Fruit fly (Drosophila melanogaster) whole organism, prepupa: ENCODE results near the gene CG10365.
A peak's percentile ranks its signal among the peaks of the same experiment; 100 is the strongest.

Experiments
- Blimp-1 ChIP-seq: fragments of 200-800 bp; sonication (Bioruptor generic); optimal IDR thresholded peaks from 3 replicates; lab custom pipeline; 2017; ENCODE audit warnings: missing biosample characterization, missing genetic modification characterization, mild to moderate bottlenecking, moderate library complexity, missing genetic modification reagents
- CG10631 ChIP-seq: fragments of 200-800 bp; sonication (Bioruptor generic); optimal IDR thresholded peaks from 2 replicates; lab custom pipeline; 2016; ENCODE audit warnings: missing biosample characterization, missing genetic modification characterization
- CG10669 ChIP-seq: fragments of 200-800 bp; sonication (Bioruptor generic); optimal IDR thresholded peaks from 3 replicates; lab custom pipeline; 2018; ENCODE audit warnings: missing biosample characterization, mild to moderate bottlenecking, missing genetic modification characterization, moderate library complexity
- CG11762 ChIP-seq: fragments of 200-800 bp; sonication (Bioruptor generic); optimal IDR thresholded peaks from 3 replicates; lab custom pipeline; 2016; ENCODE audit warnings: missing biosample characterization, missing genetic modification characterization; ENCODE audit not compliant: insufficient read depth
- CG31627 ChIP-seq: fragments of 200-800 bp; sonication (Bioruptor generic); optimal IDR thresholded peaks from 3 replicates; lab custom pipeline; 2016; ENCODE audit warnings: missing biosample characterization, missing genetic modification characterization
- CG32006 ChIP-seq: fragments of 200-800 bp; sonication (Bioruptor generic); optimal IDR thresholded peaks from 3 replicates; lab custom pipeline; 2017; ENCODE audit warnings: missing biosample characterization, mild to moderate bottlenecking, missing genetic modification characterization
- CG3919 ChIP-seq: fragments of 200-800 bp; sonication (Bioruptor generic); optimal IDR thresholded peaks from 3 replicates; lab custom pipeline; 2016; ENCODE audit warnings: missing biosample characterization, missing genetic modification characterization
- CG4318 ChIP-seq: fragments of 200-800 bp; sonication (Bioruptor generic); optimal IDR thresholded peaks from 3 replicates; lab custom pipeline; 2017; ENCODE audit warnings: missing biosample characterization, mild to moderate bottlenecking, missing genetic modification characterization
- CG6163 ChIP-seq: fragments of 200-800 bp; sonication (Bioruptor generic); IDR thresholded peaks from 3 replicates; pipeline ENCODE4 v1.3.6; 2022; ENCODE audit warnings: missing biosample characterization, missing genetic modification characterization
- CG6808 ChIP-seq: fragments of 200-800 bp; sonication (Bioruptor generic); optimal IDR thresholded peaks from 3 replicates; lab custom pipeline; 2017; ENCODE audit warnings: missing biosample characterization, missing genetic modification characterization, mild to moderate bottlenecking, moderate library complexity, missing genetic modification reagents
- CG6854 ChIP-seq: fragments of 200-800 bp; sonication (Bioruptor generic); optimal IDR thresholded peaks from 2 replicates; lab custom pipeline; 2017; ENCODE audit warnings: missing biosample characterization, mild to moderate bottlenecking, missing genetic modification characterization
- CG7368 ChIP-seq: fragments of 200-800 bp; sonication (Bioruptor generic); optimal IDR thresholded peaks from 3 replicates; lab custom pipeline; 2016; ENCODE audit warnings: missing biosample characterization, missing genetic modification characterization
- CG8632 ChIP-seq: fragments of 200-800 bp; sonication (Bioruptor generic); optimal IDR thresholded peaks from 3 replicates; lab custom pipeline; 2016; ENCODE audit warnings: missing biosample characterization, missing genetic modification characterization
- Eip78C ChIP-seq: fragments of 200-800 bp; sonication (Bioruptor generic); peaks from one replicate; lab custom pipeline; 2016; ENCODE audit warnings: missing biosample characterization, missing genetic modification characterization
- Eip93F ChIP-seq: fragments of 200-800 bp; sonication (Bioruptor generic); optimal IDR thresholded peaks from 2 replicates; lab custom pipeline; 2016; ENCODE audit warnings: missing biosample characterization, mild to moderate bottlenecking, missing genetic modification characterization
- Ets96B ChIP-seq: fragments of 200-800 bp; optimal IDR thresholded peaks from 2 replicates; lab custom pipeline; 2019; ENCODE audit warnings: missing biosample characterization, mild to moderate bottlenecking, missing genetic modification characterization, moderate library complexity
- Hr39 ChIP-seq: fragments of 200-800 bp; sonication (Bioruptor generic); optimal IDR thresholded peaks from 2 replicates; lab custom pipeline; 2016; ENCODE audit warnings: missing biosample characterization, missing genetic modification characterization
- Hr4 ChIP-seq: fragments of 200-800 bp; sonication (Bioruptor generic); optimal IDR thresholded peaks from 3 replicates; lab custom pipeline; 2016; ENCODE audit warnings: missing biosample characterization, missing genetic modification characterization
- Met ChIP-seq: fragments of 200-800 bp; sonication (Bioruptor generic); optimal IDR thresholded peaks from 3 replicates; lab custom pipeline; 2016; ENCODE audit warnings: missing biosample characterization, missing genetic modification characterization
- Smox ChIP-seq: fragments of 200-800 bp; sonication (Bioruptor generic); optimal IDR thresholded peaks from 3 replicates; lab custom pipeline; 2016; ENCODE audit warnings: missing biosample characterization, missing genetic modification characterization
- Sox102F ChIP-seq: fragments of 200-800 bp; sonication (Bioruptor generic); optimal IDR thresholded peaks from 2 replicates; lab custom pipeline; 2016; ENCODE audit warnings: missing biosample characterization, mild to moderate bottlenecking, missing genetic modification characterization
- Sox14 ChIP-seq: fragments of 200-800 bp; sonication (Bioruptor generic); optimal IDR thresholded peaks from 3 replicates; lab custom pipeline; 2016; ENCODE audit warnings: missing biosample characterization, missing genetic modification characterization
- Sox15 ChIP-seq: fragments of 200-800 bp; sonication (Bioruptor generic); optimal IDR thresholded peaks from 3 replicates; lab custom pipeline; 2016; ENCODE audit warnings: missing biosample characterization, missing genetic modification characterization
- achi ChIP-seq: fragments of 200-800 bp; sonication (Bioruptor generic); optimal IDR thresholded peaks from 3 replicates; lab custom pipeline; 2016; ENCODE audit warnings: missing biosample characterization, missing genetic modification characterization
- cyc ChIP-seq: fragments of 200-800 bp; sonication (Bioruptor generic); optimal IDR thresholded peaks from 3 replicates; lab custom pipeline; 2016; ENCODE audit warnings: missing biosample characterization, missing genetic modification characterization
- dsx ChIP-seq: fragments of 200-800 bp; optimal IDR thresholded peaks from 3 replicates; lab custom pipeline; 2019; ENCODE audit warnings: missing biosample characterization, mild to moderate bottlenecking, missing genetic modification characterization, moderate library complexity; ENCODE audit not compliant: poor library complexity, severe bottlenecking
- eg ChIP-seq: fragments of 200-800 bp; sonication (Bioruptor generic); IDR thresholded peaks from 3 replicates; pipeline ENCODE4 v1.3.6; 2022; ENCODE audit warnings: missing biosample characterization, missing genetic modification characterization
- esn ChIP-seq: fragments of 200-800 bp; sonication (Bioruptor generic); optimal IDR thresholded peaks from 2 replicates; lab custom pipeline; 2016; ENCODE audit warnings: missing biosample characterization, mild to moderate bottlenecking, missing genetic modification characterization, moderate library complexity
- fd85E ChIP-seq: fragments of 200-800 bp; sonication (Bioruptor generic); optimal IDR thresholded peaks from 3 replicates; lab custom pipeline; 2016; ENCODE audit warnings: missing biosample characterization, missing genetic modification characterization
- lz ChIP-seq: fragments of 200-800 bp; sonication (Bioruptor generic); optimal IDR thresholded peaks from 3 replicates; lab custom pipeline; 2016; ENCODE audit warnings: missing biosample characterization, missing genetic modification characterization
- net ChIP-seq: fragments of 200-800 bp; sonication (Bioruptor generic); optimal IDR thresholded peaks from 3 replicates; lab custom pipeline; 2016; ENCODE audit warnings: missing biosample characterization, missing genetic modification characterization
- pdm3 ChIP-seq: fragments of 200-800 bp; sonication (Bioruptor generic); optimal IDR thresholded peaks from 3 replicates; lab custom pipeline; 2016; ENCODE audit warnings: missing biosample characterization, missing genetic modification characterization
- svp ChIP-seq: fragments of 200-800 bp; sonication (Bioruptor generic); peaks from one replicate; lab custom pipeline; 2016; ENCODE audit warnings: missing biosample characterization, missing genetic modification characterization
- topi ChIP-seq: fragments of 200-800 bp; sonication (Bioruptor generic); optimal IDR thresholded peaks from 3 replicates; lab custom pipeline; 2016; ENCODE audit warnings: missing biosample characterization, missing genetic modification characterization
- vri ChIP-seq: fragments of 200-800 bp; sonication (Bioruptor generic); optimal IDR thresholded peaks from 3 replicates; lab custom pipeline; 2016; ENCODE audit warnings: missing biosample characterization, mild to moderate bottlenecking, missing genetic modification characterization

The CG10365 gene

dm6 chr3R:23757912-23758607 lies 34.9 kb downstream of the CG10365 start, which contains the start of the genes PTPMT1 and Hrd3 (continued):
- TF ChIP-seq Eip93F (GFP tag; lab: Kevin White, UChicago) (peak; percentile 94), Sox15 (GFP tag; lab: Kevin White, UChicago) (peak; percentile 99), CG10669 (peak; percentile 99), topi (GFP tag; lab: Kevin White, UChicago) (peak; percentile 99), achi (peak; percentile 98), CG6854 (GFP tag; lab: Kevin White, UChicago) (peak; percentile 97), CG4318 (peak; percentile 99), CG8632 (GFP tag; lab: Kevin White, UChicago) (peak; percentile 99), dsx (GFP tag; lab: Kevin White, UChicago) (peak; percentile 96)

dm6 chr3R:23760219-23761018 lies 37.3 kb downstream of the CG10365 start, which contains the start of gene SdhD:
Gene SdhD (minus strand): TSS chr3R:23760600.
- TF ChIP-seq topi (GFP tag; lab: Kevin White, UChicago) (peak; percentile 9), vri (GFP tag; lab: Kevin White, UChicago) (peak; percentile 47), eg (no peak), Ets96B (tag; lab: Kevin White, UChicago) (no peak), fd85E (GFP tag; lab: Kevin White, UChicago) (no peak), CG11762 (GFP tag; lab: Kevin White, UChicago) (no peak), Eip93F (GFP tag; lab: Kevin White, UChicago) (no peak), Sox14 (GFP tag; lab: Kevin White, UChicago) (peak; percentile 10), CG32006 (GFP tag; lab: Kevin White, UChicago) (no peak), CG7368 (GFP tag; lab: Kevin White, UChicago) (peak; percentile 9), esn (GFP tag; lab: Kevin White, UChicago) (peak; percentile 37), achi (peak; percentile 23), Sox102F (GFP tag; lab: Kevin White, UChicago) (peak; percentile 14), Eip78C (GFP tag; lab: Kevin White, UChicago) (peak; percentile 75), Met (GFP tag; lab: Kevin White, UChicago) (peak; percentile 51), Smox (peak; percentile 20), CG31627 (peak; percentile 12), pdm3 (peak; percentile 31), CG3919 (GFP tag; lab: Kevin White, UChicago) (peak; percentile 47), CG10631 (GFP tag; lab: Kevin White, UChicago) (no peak), Hr4 (GFP tag; lab: Kevin White, UChicago) (peak; percentile 28), CG8632 (GFP tag; lab: Kevin White, UChicago) (peak; percentile 2), lz (GFP tag; lab: Kevin White, UChicago) (peak; percentile 24), CG10669 (peak; percentile 7), net (GFP tag; lab: Kevin White, UChicago) (no peak), svp (GFP tag; lab: Kevin White, UChicago) (peak; percentile 59), CG6163 (0 out of 3 replicates have a peak, but pooled peaks have one; percentile 17)
- TF ChIP-seq, all 60 proteins: peak for 19

dm6 chr3R:23763015-23763414 lies 39.9 kb downstream of the CG10365 start, which contains the start of gene udt:
Gene udt (minus strand): TSS chr3R:23763263.
- TF ChIP-seq Hr39 (GFP tag; lab: Kevin White, UChicago) (no peak), Eip78C (GFP tag; lab: Kevin White, UChicago) (no peak), cyc (GFP tag; lab: Kevin White, UChicago) (no peak), Hr4 (GFP tag; lab: Kevin White, UChicago) (no peak), svp (GFP tag; lab: Kevin White, UChicago) (peak; percentile 33), vri (GFP tag; lab: Kevin White, UChicago) (peak; percentile 18), Blimp-1 (no peak), CG7368 (GFP tag; lab: Kevin White, UChicago) (no peak), CG6163 (peak; percentile 24; the same call in 2 of the 3 replicates), net (GFP tag; lab: Kevin White, UChicago) (no peak), CG3919 (GFP tag; lab: Kevin White, UChicago) (peak; percentile 17), CG6808 (GFP tag; lab: Kevin White, UChicago) (no peak)
